Fruit fly (Drosophila melanogaster) whole organism, embryonic: ENCODE measurements around the gene CG15365.

ENCODE experiments used
- Ada2b ChIP-seq: fragments of 200-800 bp; sonication (Bioruptor generic); IDR thresholded peaks from 2 replicates; pipeline ENCODE4 v1.3.6; 2022; ENCODE audit warnings: missing biosample characterization, missing genetic modification characterization
- Blimp-1 ChIP-seq: fragments of 200-800 bp; sonication (Bioruptor generic); optimal IDR thresholded peaks from 3 replicates; lab custom pipeline; 2018; ENCODE audit warnings: missing biosample characterization, missing genetic modification characterization, mild to moderate bottlenecking, moderate library complexity, missing genetic modification reagents
- CG10209 ChIP-seq: fragments of 200-800 bp; sonication (Bioruptor generic); optimal IDR thresholded peaks from 3 replicates; lab custom pipeline; 2017; ENCODE audit warnings: missing biosample characterization, mild to moderate bottlenecking, missing genetic modification characterization, missing genetic modification reagents
- CG10274 ChIP-seq: fragments of 200-800 bp; sonication (Bioruptor generic); optimal IDR thresholded peaks from 3 replicates; lab custom pipeline; 2017; ENCODE audit warnings: missing biosample characterization, mild to moderate bottlenecking, missing genetic modification characterization
- CG10565 ChIP-seq: fragments of 200-800 bp; sonication (Bioruptor generic); optimal IDR thresholded peaks from 3 replicates; lab custom pipeline; 2016; ENCODE audit warnings: missing biosample characterization, mild to moderate bottlenecking, missing genetic modification characterization
- CG12155 ChIP-seq: fragments of 200-800 bp; sonication (Bioruptor generic); optimal IDR thresholded peaks from 3 replicates; lab custom pipeline; 2016; ENCODE audit warnings: missing biosample characterization, missing genetic modification characterization
- CG12942 ChIP-seq: fragments of 200-800 bp; sonication (Bioruptor generic); optimal IDR thresholded peaks from 3 replicates; lab custom pipeline; 2016; ENCODE audit warnings: missing biosample characterization, missing genetic modification characterization
- CG1529 ChIP-seq: fragments of 200-800 bp; sonication (Bioruptor generic); optimal IDR thresholded peaks from 3 replicates; lab custom pipeline; 2018; ENCODE audit warnings: missing biosample characterization, missing genetic modification characterization
- CG16815 ChIP-seq: fragments of 200-800 bp; sonication (Bioruptor generic); optimal IDR thresholded peaks from 3 replicates; lab custom pipeline; 2017; ENCODE audit warnings: missing biosample characterization, mild to moderate bottlenecking, missing genetic modification characterization
- CG17568 ChIP-seq: fragments of 200-800 bp; sonication (Bioruptor generic); optimal IDR thresholded peaks from 2 replicates; lab custom pipeline; 2018; ENCODE audit warnings: missing biosample characterization, mild to moderate bottlenecking, missing genetic modification characterization, moderate library complexity
- CG2116 ChIP-seq: fragments of 200-800 bp; sonication (Bioruptor generic); optimal IDR thresholded peaks from 3 replicates; lab custom pipeline; 2018; ENCODE audit warnings: missing biosample characterization, mild to moderate bottlenecking, missing genetic modification characterization
- CG42726 ChIP-seq: fragments of 200-800 bp; sonication (Bioruptor generic); IDR thresholded peaks from 2 replicates; pipeline ENCODE4 v1.3.6; 2022; ENCODE audit warnings: missing biosample characterization, missing genetic modification characterization; ENCODE audit not compliant: partially characterized antibody
- CG6791 ChIP-seq: fragments of 200-800 bp; sonication (Bioruptor generic); IDR thresholded peaks from 3 replicates; pipeline ENCODE4 v1.3.6; 2022; ENCODE audit warnings: missing biosample characterization, missing genetic modification characterization; ENCODE audit not compliant: partially characterized antibody
- CG7357 ChIP-seq: fragments of 200-800 bp; sonication (Bioruptor generic); IDR thresholded peaks from 3 replicates; pipeline ENCODE4 v1.3.6; 2022; ENCODE audit warnings: missing biosample characterization, missing genetic modification characterization
- CG7839 ChIP-seq: fragments of 200-800 bp; sonication (Bioruptor generic); optimal IDR thresholded peaks from 3 replicates; lab custom pipeline; 2018; ENCODE audit warnings: missing biosample characterization, mild to moderate bottlenecking, missing genetic modification characterization, moderate library complexity
- CG8478 ChIP-seq: fragments of >200 bp; optimal IDR thresholded peaks from 2 replicates; lab custom pipeline; 2018
- CG9932 ChIP-seq: fragments of 200-800 bp; sonication (Bioruptor generic); IDR thresholded peaks from 2 replicates; pipeline ENCODE4 v1.3.6; 2022; ENCODE audit warnings: missing biosample characterization, missing genetic modification characterization
- CrebB ChIP-seq: fragments of 200-800 bp; sonication (Bioruptor generic); optimal IDR thresholded peaks from 3 replicates; lab custom pipeline; 2018; ENCODE audit warnings: missing biosample characterization, mild to moderate bottlenecking, missing genetic modification characterization
- Doc3 ChIP-seq: fragments of 200-800 bp; sonication (Bioruptor generic); IDR thresholded peaks from 3 replicates; pipeline ENCODE4 v1.3.6; 2022; ENCODE audit warnings: missing biosample characterization, missing genetic modification characterization; ENCODE audit not compliant: partially characterized antibody
- Drgx ChIP-seq: fragments of 200-800 bp; sonication (Bioruptor generic); IDR thresholded peaks from 2 replicates; pipeline ENCODE4 v1.3.6; 2022; ENCODE audit warnings: missing biosample characterization, missing genetic modification characterization
- E2f1 ChIP-seq: fragments of 200-800 bp; sonication (Bioruptor generic); IDR thresholded peaks from 2 replicates; pipeline ENCODE4 v1.3.6; 2022; ENCODE audit warnings: missing biosample characterization, missing genetic modification characterization
- E2f2 ChIP-seq: fragments of 200-800 bp; sonication (Bioruptor generic); IDR thresholded peaks from 2 replicates; pipeline ENCODE4 v1.3.6; 2022; ENCODE audit warnings: missing biosample characterization, missing genetic modification characterization
- ERR ChIP-seq: fragments of 200-800 bp; sonication (Bioruptor generic); optimal IDR thresholded peaks from 2 replicates; lab custom pipeline; 2016; ENCODE audit warnings: missing biosample characterization, missing genetic modification characterization
- Fer1 ChIP-seq: fragments of 200-800 bp; sonication (Bioruptor generic); optimal IDR thresholded peaks from 2 replicates; lab custom pipeline; 2017; ENCODE audit warnings: missing biosample characterization, mild to moderate bottlenecking, missing genetic modification characterization
- Lhr ChIP-seq: fragments of 200-800 bp; sonication (Bioruptor generic); optimal IDR thresholded peaks from 3 replicates; lab custom pipeline; 2017; ENCODE audit warnings: mild to moderate bottlenecking, missing biosample characterization, missing genetic modification reagents, missing genetic modification characterization
- Mrtf ChIP-seq: fragments of 200-800 bp; sonication (Bioruptor generic); IDR thresholded peaks from 3 replicates; pipeline ENCODE4 v1.3.6; 2022; ENCODE audit warnings: missing biosample characterization, missing genetic modification characterization
- Nf-YC ChIP-seq: fragments of 200-800 bp; optimal IDR thresholded peaks from 3 replicates; lab custom pipeline; 2019; ENCODE audit warnings: missing biosample characterization, mild to moderate bottlenecking, missing genetic modification characterization, moderate library complexity
- Stat92E ChIP-seq, 3 experiments: fragments of >200 bp in 2 of 3; fragments of 200-800 bp in 1 of 3; sonication (Bioruptor generic) in 1 of 3; optimal IDR thresholded peaks; 2 replicates each; lab custom pipeline; 2017 to 2019; ENCODE audit warnings: missing biosample characterization in 3 of 3, missing genetic modification characterization in 3 of 3, mild to moderate bottlenecking in 1 of 3, moderate library complexity in 1 of 3
- aop ChIP-seq: fragments of 200-800 bp; sonication (Bioruptor generic); IDR thresholded peaks from 2 replicates; pipeline ENCODE4 v1.3.6; 2022; ENCODE audit warnings: missing biosample characterization, missing genetic modification characterization
- az2 ChIP-seq: fragments of 200-800 bp; sonication (Bioruptor generic); optimal IDR thresholded peaks from 3 replicates; lab custom pipeline; 2016; ENCODE audit warnings: missing biosample characterization, missing genetic modification characterization
- chif ChIP-seq, 2 experiments: fragments of 200-800 bp; sonication (Bioruptor generic); optimal IDR thresholded peaks; 3 replicates each; lab custom pipeline; 2016; ENCODE audit warnings: missing biosample characterization in 2 of 2, missing genetic modification characterization in 2 of 2
- chn ChIP-seq: fragments of 200-800 bp; sonication (Bioruptor generic); optimal IDR thresholded peaks from 2 replicates; lab custom pipeline; 2016; ENCODE audit warnings: missing biosample characterization, missing genetic modification characterization
- dm ChIP-seq: fragments of 200-800 bp; sonication (Bioruptor generic); optimal IDR thresholded peaks from 3 replicates; lab custom pipeline; 2016; ENCODE audit warnings: missing biosample characterization, missing genetic modification characterization
- ewg ChIP-seq: fragments of 200-800 bp; sonication (Bioruptor generic); optimal IDR thresholded peaks from 3 replicates; lab custom pipeline; 2017; ENCODE audit warnings: mild to moderate bottlenecking, missing biosample characterization, missing genetic modification reagents, missing genetic modification characterization
- gfzf ChIP-seq: fragments of 200-800 bp; sonication (Bioruptor generic); optimal IDR thresholded peaks from 2 replicates; lab custom pipeline; 2016; ENCODE audit warnings: missing biosample characterization, mild to moderate bottlenecking, missing genetic modification characterization, moderate library complexity
- grau ChIP-seq: fragments of 200-800 bp; optimal IDR thresholded peaks from 3 replicates; lab custom pipeline; 2019; ENCODE audit warnings: missing biosample characterization, mild to moderate bottlenecking, missing genetic modification characterization, moderate library complexity
- gt ChIP-seq: fragments of 200-800 bp; sonication (Bioruptor generic); IDR thresholded peaks from 2 replicates; pipeline ENCODE4 v1.3.6; 2022; ENCODE audit warnings: missing biosample characterization, missing genetic modification characterization
- h ChIP-seq: fragments of >200 bp; optimal IDR thresholded peaks from 2 replicates; lab custom pipeline; 2017
- knrl ChIP-seq: fragments of 200-800 bp; sonication (Bioruptor generic); IDR thresholded peaks from 3 replicates; pipeline ENCODE4 v1.3.6; 2022; ENCODE audit warnings: missing biosample characterization, missing genetic modification characterization; ENCODE audit not compliant: partially characterized antibody
- lab ChIP-seq: fragments of 200-800 bp; sonication (Bioruptor generic); optimal IDR thresholded peaks from 3 replicates; lab custom pipeline; 2017; ENCODE audit warnings: missing biosample characterization, missing genetic modification characterization, mild to moderate bottlenecking, moderate library complexity, missing genetic modification reagents
- lbe ChIP-seq: fragments of 200-800 bp; sonication (Bioruptor generic); optimal IDR thresholded peaks from 2 replicates; lab custom pipeline; 2016; ENCODE audit warnings: missing biosample characterization, mild to moderate bottlenecking, missing genetic modification characterization
- psq ChIP-seq: fragments of 200-800 bp; sonication (Bioruptor generic); optimal IDR thresholded peaks from 2 replicates; lab custom pipeline; 2017; ENCODE audit warnings: missing biosample characterization, missing genetic modification characterization
- pum ChIP-seq: fragments of 200-800 bp; sonication (Bioruptor generic); optimal IDR thresholded peaks from 2 replicates; lab custom pipeline; 2016; ENCODE audit warnings: missing biosample characterization, missing genetic modification characterization
- ro ChIP-seq: fragments of 200-800 bp; sonication (Bioruptor generic); IDR thresholded peaks from 2 replicates; pipeline ENCODE4 v1.3.6; 2022; ENCODE audit warnings: missing biosample characterization, missing genetic modification characterization
- scrt ChIP-seq: fragments of 200-800 bp; sonication (Bioruptor generic); optimal IDR thresholded peaks from 2 replicates; lab custom pipeline; 2018; ENCODE audit warnings: missing biosample characterization, mild to moderate bottlenecking, missing genetic modification characterization, moderate library complexity
- slou ChIP-seq: fragments of 200-800 bp; sonication (Bioruptor generic); optimal IDR thresholded peaks from 3 replicates; lab custom pipeline; 2016; ENCODE audit warnings: missing biosample characterization, missing genetic modification characterization
- tin ChIP-seq: fragments of 200-800 bp; sonication (Bioruptor generic); optimal IDR thresholded peaks from 3 replicates; lab custom pipeline; 2016; ENCODE audit warnings: missing biosample characterization, missing genetic modification characterization

Gene CG15365

DNA sequence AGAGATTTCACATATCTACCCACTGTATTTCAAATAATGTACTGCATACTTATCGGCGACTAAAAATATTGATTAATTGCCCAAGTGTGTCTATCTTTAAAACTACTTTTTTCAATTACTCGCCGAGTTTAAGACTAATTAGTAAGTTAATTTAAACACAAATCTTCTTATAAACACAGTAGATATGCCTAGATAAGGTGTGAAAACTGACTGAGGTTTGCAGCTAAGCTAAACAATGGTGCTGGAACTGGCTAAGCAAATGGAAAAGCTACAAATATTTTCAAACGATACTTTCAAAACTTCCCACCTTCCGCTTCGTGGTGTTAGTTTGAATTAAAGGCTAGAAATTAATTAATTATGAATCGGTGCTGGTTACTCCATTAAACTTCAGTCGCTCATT, 26.9 kb downstream of the CG15365 start (continued):
- no peak for TF ChIP-seq Stat92E (GFP tag; optimal IDR thresholded peaks at IDR 0.05; lab: Kevin White, UChicago)
- no peak for TF ChIP-seq CG7839 (tag; lab: Kevin White, UChicago)
- TF ChIP-seq tin (GFP tag; lab: Kevin White, UChicago): no peak
- TF ChIP-seq lab (GFP tag; lab: Kevin White, UChicago): no peak
- no peak for TF ChIP-seq CG16815 (GFP tag; lab: Kevin White, UChicago)
- TF ChIP-seq CG10565 (GFP tag; lab: Kevin White, UChicago): no peak
- no peak for TF ChIP-seq CG42726 (GFP tag; lab: Robert Waterston, UW)
- no peak for TF ChIP-seq Ada2b (GFP tag; lab: Robert Waterston, UW)
- no peak for TF ChIP-seq pum (GFP tag; lab: Kevin White, UChicago)
- peak; percentile 36 for TF ChIP-seq gfzf (GFP tag; lab: Kevin White, UChicago)
- TF ChIP-seq psq (GFP tag; lab: Kevin White, UChicago): no peak
- no peak for TF ChIP-seq lbe (GFP tag; lab: Kevin White, UChicago)
- TF ChIP-seq CG17568 (GFP tag; lab: Kevin White, UChicago): no peak
- TF ChIP-seq CG9932: no peak
- no peak for TF ChIP-seq Fer1
- TF ChIP-seq ERR: no peak
- TF ChIP-seq ewg (GFP tag; lab: Kevin White, UChicago): no peak
- TF ChIP-seq E2f2 (GFP tag; lab: Robert Waterston, UW): peak; percentile 63
- TF ChIP-seq CG2116 (GFP tag; lab: Kevin White, UChicago): peak; percentile 6
- no peak for TF ChIP-seq knrl (GFP tag; lab: Robert Waterston, UW)
- no peak for TF ChIP-seq chn
- no peak for TF ChIP-seq Blimp-1
- no peak for TF ChIP-seq dm
- no peak for TF ChIP-seq gt (GFP tag; lab: Robert Waterston, UW)
- TF ChIP-seq Lhr (GFP tag; lab: Kevin White, UChicago): peak; percentile 28
- TF ChIP-seq aop (GFP tag; lab: Robert Waterston, UW): no peak
- TF ChIP-seq az2 (GFP tag; lab: Kevin White, UChicago): no peak
- no peak for TF ChIP-seq CG8478 (lab: Kevin White, UChicago)
- TF ChIP-seq CG1529: no peak
- TF ChIP-seq Doc3 (GFP tag; lab: Robert Waterston, UW): no peak
- no peak for TF ChIP-seq CG12942 (GFP tag; lab: Kevin White, UChicago)
- TF ChIP-seq CG7357 (GFP tag; lab: Robert Waterston, UW): no peak
- no peak for TF ChIP-seq E2f1 (GFP tag; lab: Robert Waterston, UW)
- 0 out of 3 replicates have a peak, but pooled peaks have one; percentile 9 for TF ChIP-seq CG6791
- no peak for TF ChIP-seq Mrtf (GFP tag; lab: Robert Waterston, UW)
- no peak for TF ChIP-seq ro
- TF ChIP-seq slou (GFP tag; lab: Kevin White, UChicago): no peak
- no peak for TF ChIP-seq h (lab: Kevin White, UChicago)

DNA sequence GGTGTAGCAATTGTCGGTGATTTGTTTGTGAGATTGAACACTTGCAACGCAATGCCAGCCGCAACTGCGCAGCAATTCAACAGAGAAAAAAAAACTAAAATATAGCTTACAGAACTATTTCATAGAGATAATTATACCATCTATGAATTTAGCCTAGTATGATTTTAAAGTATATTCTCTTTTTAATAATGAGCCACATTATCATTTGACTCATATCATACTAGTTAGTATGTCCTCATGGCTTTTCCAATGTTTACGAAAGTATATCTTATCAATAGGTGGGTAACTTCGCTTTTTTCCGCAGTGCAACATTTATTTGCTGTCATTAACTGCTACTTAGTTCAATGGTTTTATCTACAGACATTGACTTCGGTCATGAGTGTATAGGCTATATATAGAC, 29.0 kb downstream of the CG15365 start:
- peak; percentile 30; the same call in 1 of the 2 replicates for TF ChIP-seq Drgx (GFP tag; lab: Robert Waterston, UW)
- TF ChIP-seq CrebB (tag; lab: Kevin White, UChicago): no peak

DNA sequence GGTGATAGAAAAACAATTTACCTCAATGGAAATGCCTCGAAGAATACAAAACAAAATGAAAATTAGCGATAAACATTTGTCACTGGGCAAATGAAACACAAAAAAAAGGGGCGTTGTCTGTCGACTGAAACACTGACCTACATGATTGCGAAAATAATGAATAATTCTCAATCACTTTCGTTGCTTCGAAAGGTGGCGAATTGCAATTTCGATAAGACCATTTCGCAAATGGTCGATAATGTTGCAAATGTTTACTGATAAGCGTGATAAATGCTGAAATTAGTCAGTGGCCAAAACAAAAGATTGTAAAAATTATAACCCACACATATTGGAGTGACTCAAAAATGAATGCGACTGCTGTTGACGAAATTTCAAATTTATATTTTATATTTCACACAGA, 31.7 kb downstream of the CG15365 start:
- TF ChIP-seq CG12155 (GFP tag; lab: Kevin White, UChicago): no peak
- no peak for TF ChIP-seq scrt (GFP tag; lab: Kevin White, UChicago)
- no peak for TF ChIP-seq Nf-YC (tag; lab: Kevin White, UChicago)
- no peak for TF ChIP-seq grau (tag; lab: Kevin White, UChicago)
- TF ChIP-seq CG10274 (GFP tag; lab: Kevin White, UChicago): no peak
- no peak for TF ChIP-seq CG10209
- no peak for TF ChIP-seq chif (GFP tag; optimal IDR thresholded peaks at IDR 0.05; lab: Kevin White, UChicago)
